Fruit fly (Drosophila melanogaster) whole organism, pupa: ENCODE measurements around the gene ScpX.

Experiments
- CG10348 ChIP-seq: fragments of 200-800 bp; sonication (Bioruptor generic); IDR thresholded peaks from 2 replicates; pipeline ENCODE4 v1.3.6; 2022; ENCODE audit warnings: missing biosample characterization, missing genetic modification characterization
- CG12605 ChIP-seq: fragments of 200-800 bp; sonication (Bioruptor generic); IDR thresholded peaks from 2 replicates; pipeline ENCODE4 v1.3.6; 2022; ENCODE audit warnings: missing biosample characterization, missing genetic modification characterization
- CG13204 ChIP-seq: fragments of 200-800 bp; sonication (Bioruptor generic); optimal IDR thresholded peaks from 2 replicates; lab custom pipeline; 2018; ENCODE audit warnings: missing biosample characterization, mild to moderate bottlenecking, missing genetic modification characterization, moderate library complexity
- CG14655 ChIP-seq: fragments of 200-800 bp; sonication (Bioruptor generic); optimal IDR thresholded peaks from 3 replicates; lab custom pipeline; 2017; ENCODE audit warnings: mild to moderate bottlenecking, missing biosample characterization, missing genetic modification reagents, missing genetic modification characterization
- CG15710 ChIP-seq: fragments of 200-800 bp; sonication (Bioruptor generic); optimal IDR thresholded peaks from 2 replicates; lab custom pipeline; 2018; ENCODE audit warnings: missing biosample characterization, mild to moderate bottlenecking, missing genetic modification characterization, moderate library complexity
- CG17806 ChIP-seq: fragments of 200-800 bp; sonication (Bioruptor generic); optimal IDR thresholded peaks from 2 replicates; lab custom pipeline; 2018; ENCODE audit warnings: missing biosample characterization, mild to moderate bottlenecking, missing genetic modification characterization, moderate library complexity
- CG32121 ChIP-seq: fragments of 200-800 bp; sonication (Bioruptor generic); IDR thresholded peaks from 2 replicates; pipeline ENCODE4 v1.3.6; 2022; ENCODE audit warnings: missing biosample characterization, missing genetic modification characterization
- CG34367 ChIP-seq: fragments of 200-800 bp; sonication (Bioruptor generic); optimal IDR thresholded peaks from 2 replicates; lab custom pipeline; 2018; ENCODE audit warnings: missing biosample characterization, mild to moderate bottlenecking, missing genetic modification characterization
- CG4496 ChIP-seq: fragments of 200-800 bp; sonication (Bioruptor generic); IDR thresholded peaks from 3 replicates; pipeline ENCODE4 v1.3.6; 2022; ENCODE audit warnings: missing biosample characterization, missing genetic modification characterization
- CG8159 ChIP-seq: fragments of 200-800 bp; sonication (Bioruptor generic); optimal IDR thresholded peaks from 3 replicates; lab custom pipeline; 2018; ENCODE audit warnings: missing biosample characterization, mild to moderate bottlenecking, missing genetic modification characterization, moderate library complexity
- CG8301 ChIP-seq: fragments of 200-800 bp; sonication (Bioruptor generic); optimal IDR thresholded peaks from 2 replicates; lab custom pipeline; 2018; ENCODE audit warnings: missing biosample characterization, mild to moderate bottlenecking, missing genetic modification characterization
- CG9948 ChIP-seq: fragments of 200-800 bp; sonication (Bioruptor generic); optimal IDR thresholded peaks from 2 replicates; lab custom pipeline; 2018; ENCODE audit warnings: missing biosample characterization, mild to moderate bottlenecking, missing genetic modification characterization, moderate library complexity
- D1 ChIP-seq: fragments of 200-800 bp; sonication (Bioruptor generic); optimal IDR thresholded peaks from 2 replicates; lab custom pipeline; 2018; ENCODE audit warnings: missing biosample characterization, mild to moderate bottlenecking, missing genetic modification characterization, moderate library complexity
- EcR ChIP-seq: fragments of 200-800 bp; sonication (Bioruptor generic); optimal IDR thresholded peaks from 3 replicates; lab custom pipeline; 2019; ENCODE audit warnings: missing biosample characterization, missing genetic modification characterization, mild to moderate bottlenecking, moderate library complexity, missing genetic modification reagents
- Ets98B ChIP-seq: fragments of 200-800 bp; sonication (Bioruptor generic); IDR thresholded peaks from 2 replicates; pipeline ENCODE4 v1.3.6; 2022; ENCODE audit warnings: missing biosample characterization, missing genetic modification characterization
- Pif1A ChIP-seq: fragments of 200-800 bp; sonication (Bioruptor generic); optimal IDR thresholded peaks from 3 replicates; lab custom pipeline; 2016; ENCODE audit warnings: missing biosample characterization, missing genetic modification characterization
- Pif1B ChIP-seq: fragments of 200-800 bp; sonication (Bioruptor generic); optimal IDR thresholded peaks from 3 replicates; lab custom pipeline; 2016; ENCODE audit warnings: missing biosample characterization, missing genetic modification characterization
- Snoo ChIP-seq: fragments of 200-800 bp; sonication (Bioruptor generic); optimal IDR thresholded peaks from 3 replicates; lab custom pipeline; 2017; ENCODE audit warnings: missing biosample characterization, mild to moderate bottlenecking, missing genetic modification characterization, inconsistent platforms
- fd96Ca ChIP-seq: fragments of 200-800 bp; sonication (Bioruptor generic); IDR thresholded peaks from 3 replicates; pipeline ENCODE4 v1.3.6; 2022; ENCODE audit warnings: missing biosample characterization, missing genetic modification characterization
- gl ChIP-seq: fragments of 200-800 bp; sonication (Bioruptor generic); optimal IDR thresholded peaks from 2 replicates; lab custom pipeline; 2018; ENCODE audit warnings: missing biosample characterization, mild to moderate bottlenecking, missing genetic modification characterization
- rn ChIP-seq: fragments of 200-800 bp; sonication (Bioruptor generic); IDR thresholded peaks from 2 replicates; pipeline ENCODE4 v1.3.6; 2022; ENCODE audit warnings: missing biosample characterization, missing genetic modification characterization

The ScpX gene

dm6 chr2L:18796446-18796845 lies 34.6 kb upstream of the ScpX start:
- TF ChIP-seq Ets98B (GFP tag; lab: Robert Waterston, UW) (no peak), Pif1A (GFP tag; lab: Kevin White, UChicago) (no peak), CG14655 (GFP tag; lab: Kevin White, UChicago) (no peak), CG12605 (GFP tag; lab: Robert Waterston, UW) (no peak), CG4496 (GFP tag; lab: Robert Waterston, UW) (peak; percentile 21; the same call in 1 of the 3 replicates)

dm6 chr2L:18801704-18802103 lies 29.3 kb upstream of the ScpX start:
- no peak for TF ChIP-seq CG10348 (GFP tag; lab: Robert Waterston, UW)
- no peak for TF ChIP-seq CG13204
- TF ChIP-seq fd96Ca (GFP tag; lab: Robert Waterston, UW): no peak
- TF ChIP-seq CG12605 (GFP tag; lab: Robert Waterston, UW): no peak
- TF ChIP-seq Pif1A (GFP tag; lab: Kevin White, UChicago): no peak
- TF ChIP-seq CG8301: no peak
- TF ChIP-seq Pif1B (GFP tag; lab: Kevin White, UChicago): no peak
- TF ChIP-seq EcR (GFP tag; lab: Kevin White, UChicago): no peak
- TF ChIP-seq Snoo (tag; lab: Kevin White, UChicago): no peak
- TF ChIP-seq CG14655 (GFP tag; lab: Kevin White, UChicago): no peak
- no peak for TF ChIP-seq CG34367
- TF ChIP-seq D1 (tag; lab: Kevin White, UChicago): no peak
- no peak for TF ChIP-seq gl (tag; lab: Kevin White, UChicago)
- TF ChIP-seq Ets98B (GFP tag; lab: Robert Waterston, UW): no peak
- no peak for TF ChIP-seq CG8159
- TF ChIP-seq CG9948: no peak
- no peak for TF ChIP-seq CG17806 (tag; lab: Kevin White, UChicago)
- TF ChIP-seq, all 21 proteins: peak for 0

dm6 chr2L:18805247-18805636 lies 25.8 kb upstream of the ScpX start, which contains the start of gene CG43814:
Gene CG43814 (minus strand): TSS chr2L:18805347.
- TF ChIP-seq CG17806 (tag; lab: Kevin White, UChicago): no peak
- TF ChIP-seq CG8301: no peak
- no peak for TF ChIP-seq CG34367
- TF ChIP-seq rn (GFP tag; lab: Robert Waterston, UW): no peak
- no peak for TF ChIP-seq D1 (tag; lab: Kevin White, UChicago)
- TF ChIP-seq CG15710 (tag; lab: Kevin White, UChicago): no peak
- TF ChIP-seq CG32121 (GFP tag; lab: Robert Waterston, UW): no peak
- no peak for TF ChIP-seq CG13204
- TF ChIP-seq Pif1B (GFP tag; lab: Kevin White, UChicago): no peak
- no peak for TF ChIP-seq CG10348 (GFP tag; lab: Robert Waterston, UW)
- no peak for TF ChIP-seq CG14655 (GFP tag; lab: Kevin White, UChicago)
- TF ChIP-seq CG9948: no peak
- TF ChIP-seq CG8159: no peak
- TF ChIP-seq, all 21 proteins: peak for 0

- peak; percentile 19 for TF ChIP-seq Snoo (tag; lab: Kevin White, UChicago)
- peak; percentile 44 for TF ChIP-seq CG8159
- TF ChIP-seq CG9948: peak; percentile 10
- TF ChIP-seq CG15710 (tag; lab: Kevin White, UChicago): peak; percentile 31
- TF ChIP-seq CG14655 (GFP tag; lab: Kevin White, UChicago): no peak
- no peak for TF ChIP-seq CG4496 (GFP tag; lab: Robert Waterston, UW)
Measured at dm6 chr2L:18805637-18806403, 25.2 kb upstream of the ScpX start.

- TF ChIP-seq CG15710 (tag; lab: Kevin White, UChicago) (no peak), CG14655 (GFP tag; lab: Kevin White, UChicago) (no peak), Snoo (tag; lab: Kevin White, UChicago) (no peak), Pif1B (GFP tag; lab: Kevin White, UChicago) (no peak), Ets98B (GFP tag; lab: Robert Waterston, UW) (no peak), rn (GFP tag; lab: Robert Waterston, UW) (no peak), D1 (tag; lab: Kevin White, UChicago) (no peak), gl (tag; lab: Kevin White, UChicago) (no peak), CG17806 (tag; lab: Kevin White, UChicago) (no peak), EcR (GFP tag; lab: Kevin White, UChicago) (no peak), CG8159 (no peak), CG32121 (GFP tag; lab: Robert Waterston, UW) (no peak), CG9948 (no peak)
- TF ChIP-seq, all 21 proteins: peak for 0
Measured at dm6 chr2L:18808754-18809329, 22.2 kb upstream of the ScpX start.

dm6 chr2L:18809486-18809885 lies 21.5 kb upstream of the ScpX start:
- no peak for TF ChIP-seq D1 (tag; lab: Kevin White, UChicago)
- no peak for TF ChIP-seq CG14655 (GFP tag; lab: Kevin White, UChicago)
- TF ChIP-seq gl (tag; lab: Kevin White, UChicago): no peak
- no peak for TF ChIP-seq CG8301
- TF ChIP-seq CG13204: no peak
- no peak for TF ChIP-seq CG32121 (GFP tag; lab: Robert Waterston, UW)
- no peak for TF ChIP-seq CG8159
- TF ChIP-seq CG17806 (tag; lab: Kevin White, UChicago): no peak
- no peak for TF ChIP-seq CG15710 (tag; lab: Kevin White, UChicago)
- no peak for TF ChIP-seq CG12605 (GFP tag; lab: Robert Waterston, UW)
- no peak for TF ChIP-seq EcR (GFP tag; lab: Kevin White, UChicago)
- no peak for TF ChIP-seq CG10348 (GFP tag; lab: Robert Waterston, UW)
- TF ChIP-seq rn (GFP tag; lab: Robert Waterston, UW): no peak
